Worm (Caenorhabditis elegans) whole organism, young adult: ENCODE results near the gene H03A11.13.

ENCODE experiments used
- D2030.7 ChIP-seq: fragments of 200-800 bp; sonication (Bioruptor generic); IDR thresholded peaks from 2 replicates; pipeline ENCODE4 v1.3.6; 2022; ENCODE audit warnings: missing genetic modification reagents, missing genetic modification characterization, missing compliant biosample characterization
- F37B4.10 ChIP-seq: fragments of 200-800 bp; sonication (Bioruptor generic); IDR thresholded peaks from 2 replicates; pipeline ENCODE4 v1.3.6; 2022; ENCODE audit warnings: missing genetic modification characterization, missing compliant biosample characterization
- F55B11.4 ChIP-seq: sonication (generic microtip); optimal IDR thresholded peaks from 2 replicates; lab custom pipeline; 2016; ENCODE audit warnings: missing compliant biosample characterization, missing genetic modification characterization, borderline replicate concordance; ENCODE audit not compliant: insufficient read depth
- F57A8.1 ChIP-seq: fragments of 200-800 bp; sonication (Bioruptor generic); optimal IDR thresholded peaks from 2 replicates; lab custom pipeline; 2018; ENCODE audit warnings: mild to moderate bottlenecking, missing genetic modification characterization, moderate library complexity, missing compliant biosample characterization
- K11D2.4 ChIP-seq: fragments of 200-800 bp; sonication (Bioruptor generic); IDR thresholded peaks from 2 replicates; pipeline ENCODE4 v1.3.6; 2022; ENCODE audit warnings: missing genetic modification reagents, missing genetic modification characterization, missing compliant biosample characterization
- T26A5.8 ChIP-seq: sonication (generic microtip); optimal IDR thresholded peaks from 2 replicates; lab custom pipeline; 2016; ENCODE audit warnings: missing genetic modification characterization, missing compliant biosample characterization
- Y56A3A.18 ChIP-seq: fragments of 200-800 bp; sonication (Bioruptor generic); IDR thresholded peaks from 2 replicates; pipeline ENCODE4 v1.3.6; 2022; ENCODE audit warnings: missing genetic modification reagents, missing genetic modification characterization, missing compliant biosample characterization
- Y67H2A.10 ChIP-seq: fragments of 200-800 bp; sonication (Bioruptor generic); conservative IDR thresholded peaks from 2 replicates; pipeline ENCODE4 v1.3.6; 2022; ENCODE audit warnings: missing genetic modification reagents, missing genetic modification characterization, missing compliant biosample characterization
- Y95B8A.8 ChIP-seq: fragments of 200-800 bp; sonication (Bioruptor generic); IDR thresholded peaks from 2 replicates; pipeline ENCODE4 v1.3.6; 2022; ENCODE audit warnings: missing genetic modification reagents, missing genetic modification characterization, missing compliant biosample characterization
- aptf-2 ChIP-seq: fragments of 200-800 bp; sonication (Bioruptor generic); conservative IDR thresholded peaks from 2 replicates; pipeline ENCODE4 v1.3.6; 2022; ENCODE audit warnings: missing genetic modification reagents, missing genetic modification characterization, missing compliant biosample characterization
- attf-5 ChIP-seq: fragments of 200-800 bp; sonication (Bioruptor generic); optimal IDR thresholded peaks from 2 replicates; lab custom pipeline; 2018; ENCODE audit warnings: mild to moderate bottlenecking, missing genetic modification characterization, missing compliant biosample characterization
- bed-2 ChIP-seq: fragments of 200-800 bp; sonication (Bioruptor generic); IDR thresholded peaks from 2 replicates; pipeline ENCODE4 v1.3.6; 2022; ENCODE audit warnings: missing genetic modification reagents, missing genetic modification characterization, missing compliant biosample characterization
- cebp-1 ChIP-seq, 2 experiments: fragments of 200-800 bp in 1 of 2; sonication (Bioruptor generic) in 1 of 2; sonication (generic microtip) in 1 of 2; IDR thresholded peaks in 1 of 2; optimal IDR thresholded peaks in 1 of 2; 2 replicates each; pipeline versions ENCODE4 v1.3.6 to Lab custom; 2017 to 2022; ENCODE audit warnings: missing compliant biosample characterization in 2 of 2, missing genetic modification characterization in 2 of 2, mild to moderate bottlenecking in 1 of 2, missing genetic modification reagents in 1 of 2, moderate library complexity in 1 of 2
- ceh-27 ChIP-seq: fragments of 200-800 bp; sonication (Bioruptor generic); optimal IDR thresholded peaks from 2 replicates; lab custom pipeline; 2018; ENCODE audit warnings: mild to moderate bottlenecking, missing genetic modification characterization, moderate library complexity, missing compliant biosample characterization
- ceh-40 ChIP-seq: fragments of 200-800 bp; sonication (Bioruptor generic); IDR thresholded peaks from 2 replicates; pipeline ENCODE4 v1.3.6; 2022; ENCODE audit warnings: missing genetic modification characterization, missing compliant biosample characterization
- ceh-91 ChIP-seq: fragments of 200-800 bp; sonication (Bioruptor generic); IDR thresholded peaks from 2 replicates; pipeline ENCODE4 v1.3.6; 2022; ENCODE audit warnings: missing genetic modification reagents, missing genetic modification characterization, missing compliant biosample characterization
- egl-18 ChIP-seq: fragments of 200-800 bp; sonication (Bioruptor generic); IDR thresholded peaks from 2 replicates; pipeline ENCODE4 v1.3.6; 2022; ENCODE audit warnings: missing genetic modification reagents, missing genetic modification characterization, missing compliant biosample characterization
- egl-44 ChIP-seq: fragments of 200-800 bp; sonication (Bioruptor generic); IDR thresholded peaks from 2 replicates; pipeline ENCODE4 v1.3.6; 2022; ENCODE audit warnings: missing genetic modification reagents, missing genetic modification characterization, missing compliant biosample characterization
- fkh-3 ChIP-seq: sonication (generic microtip); optimal IDR thresholded peaks from 2 replicates; lab custom pipeline; 2016; ENCODE audit warnings: mild to moderate bottlenecking, missing genetic modification characterization, missing compliant biosample characterization
- hlh-12 ChIP-seq: sonication (generic microtip); optimal IDR thresholded peaks from 2 replicates; lab custom pipeline; 2016; ENCODE audit warnings: missing genetic modification characterization, missing compliant biosample characterization
- hrde-1 ChIP-seq: sonication (generic microtip); optimal IDR thresholded peaks from 2 replicates; lab custom pipeline; 2016; ENCODE audit warnings: missing genetic modification characterization, mild to moderate bottlenecking, missing compliant biosample characterization, moderate library complexity, missing genotype, missing genetic modification reagents, borderline replicate concordance
- lsl-1 ChIP-seq: fragments of 200-800 bp; sonication (Bioruptor generic); optimal IDR thresholded peaks from 2 replicates; lab custom pipeline; 2018; ENCODE audit warnings: mild to moderate bottlenecking, missing genetic modification characterization, moderate library complexity, missing compliant biosample characterization
- lsy-27 ChIP-seq: sonication (generic microtip); optimal IDR thresholded peaks from 2 replicates; lab custom pipeline; 2017; ENCODE audit warnings: missing genetic modification characterization, mild to moderate bottlenecking, missing compliant biosample characterization, antibody characterized with exemption, missing genotype, borderline replicate concordance; ENCODE audit not compliant: insufficient read depth
- mcd-1 ChIP-seq: fragments of 200-800 bp; sonication (Bioruptor generic); IDR thresholded peaks from 2 replicates; pipeline ENCODE4 v1.3.6; 2022; ENCODE audit warnings: missing genetic modification reagents, missing genetic modification characterization, missing compliant biosample characterization
- mes-4 ChIP-seq: sonication (generic microtip); optimal IDR thresholded peaks from 2 replicates; lab custom pipeline; 2016; ENCODE audit warnings: missing genotype, missing genetic modification characterization, missing compliant biosample characterization
- nhr-27 ChIP-seq: fragments of 200-800 bp; sonication (Bioruptor generic); optimal IDR thresholded peaks from 2 replicates; lab custom pipeline; 2018; ENCODE audit warnings: mild to moderate bottlenecking, missing genetic modification characterization, moderate library complexity, missing compliant biosample characterization
- nhr-80 ChIP-seq: sonication (generic microtip); optimal IDR thresholded peaks from 2 replicates; lab custom pipeline; 2016; ENCODE audit warnings: missing genetic modification characterization, missing compliant biosample characterization
- repo-1 ChIP-seq: sonication (generic microtip); optimal IDR thresholded peaks from 2 replicates; lab custom pipeline; 2017; ENCODE audit warnings: mild to moderate bottlenecking, missing genetic modification characterization, missing compliant biosample characterization
- sea-2 ChIP-seq: fragments of 200-800 bp; sonication (Bioruptor generic); IDR thresholded peaks from 2 replicates; pipeline ENCODE4 v1.3.6; 2022; ENCODE audit warnings: missing genetic modification characterization, missing compliant biosample characterization
- snpc-1.1 ChIP-seq: sonication (generic microtip); optimal IDR thresholded peaks from 2 replicates; lab custom pipeline; 2017; ENCODE audit warnings: missing genetic modification characterization, mild to moderate bottlenecking, missing compliant biosample characterization, antibody characterized with exemption, moderate library complexity, missing genotype, missing genetic modification reagents; ENCODE audit not compliant: insufficient read depth
- snpc-1.3 ChIP-seq: sonication (generic microtip); optimal IDR thresholded peaks from 2 replicates; lab custom pipeline; 2017; ENCODE audit warnings: missing genetic modification characterization, mild to moderate bottlenecking, missing compliant biosample characterization, antibody characterized with exemption, moderate library complexity, missing genotype, missing genetic modification reagents; ENCODE audit not compliant: insufficient read depth
- snpc-3.4 ChIP-seq: sonication (generic microtip); optimal IDR thresholded peaks from 2 replicates; lab custom pipeline; 2017; ENCODE audit warnings: missing genetic modification characterization, mild to moderate bottlenecking, missing compliant biosample characterization, antibody characterized with exemption, moderate library complexity, missing genotype, missing genetic modification reagents
- snpc-4 ChIP-seq, 5 experiments: fragments of 150-350 bp in 1 of 5; sonication (generic microtip) in 4 of 5; optimal IDR thresholded peaks; 2 replicates each; lab custom pipeline; 2014 to 2018; ENCODE audit warnings: missing genetic modification characterization in 5 of 5, missing biosample characterization in 3 of 5, antibody characterized with exemption in 2 of 5, mild to moderate bottlenecking in 2 of 5, missing compliant biosample characterization in 2 of 5, missing genotype in 2 of 5, moderate library complexity in 2 of 5, missing genetic modification reagents in 1 of 5
- tbp1 ChIP-seq: fragments of 200-800 bp; sonication (Bioruptor generic); optimal IDR thresholded peaks from 2 replicates; lab custom pipeline; 2018; ENCODE audit warnings: mild to moderate bottlenecking, missing genetic modification characterization, missing compliant biosample characterization
- tbx-9 ChIP-seq: sonication (generic microtip); optimal IDR thresholded peaks from 2 replicates; lab custom pipeline; 2016; ENCODE audit warnings: borderline replicate concordance, missing genetic modification characterization, inconsistent platforms, missing compliant biosample characterization
- xnd-1 ChIP-seq: sonication (generic microtip); optimal IDR thresholded peaks from 2 replicates; lab custom pipeline; 2016; ENCODE audit warnings: missing genotype, missing genetic modification reagents, missing genetic modification characterization, missing compliant biosample characterization
- zfh-2 ChIP-seq: fragments of 200-800 bp; sonication (Bioruptor generic); conservative IDR thresholded peaks from 2 replicates; pipeline ENCODE4 v1.3.6; 2022; ENCODE audit warnings: missing genetic modification reagents, missing genetic modification characterization, missing compliant biosample characterization
- ztf-28 ChIP-seq: fragments of 200-800 bp; sonication (Bioruptor generic); IDR thresholded peaks from 2 replicates; pipeline ENCODE4 v1.3.6; 2022; ENCODE audit warnings: missing genetic modification reagents, missing genetic modification characterization, missing compliant biosample characterization

H03A11.13 gene

ce11 chrX:15188986-15189675, 23.9 kb downstream of the H03A11.13 start (continued):
- TF ChIP-seq snpc-4 (GFP tag; optimal IDR thresholded peaks at IDR 0.05; lab: Kevin White, UChicago): no peak
- TF ChIP-seq snpc-4 (tag; optimal IDR thresholded peaks at IDR 0.05; lab: Kevin White, UChicago): peak in 1 of 4 experiments; percentile 9
- TF ChIP-seq nhr-27 (tag; lab: Kevin White, UChicago): no peak
- TF ChIP-seq ceh-91 (GFP tag; lab: Robert Waterston, UW): no peak
- no peak for TF ChIP-seq F37B4.10 (GFP tag; lab: Robert Waterston, UW)
- TF ChIP-seq aptf-2 (GFP tag; lab: Robert Waterston, UW): no peak
- no peak for TF ChIP-seq hrde-1 (tag; lab: Kevin White, UChicago)
- TF ChIP-seq lsl-1 (GFP tag; lab: Kevin White, UChicago): no peak
- TF ChIP-seq K11D2.4 (GFP tag; lab: Robert Waterston, UW): peak; percentile 70; the same call in 1 of the 2 replicates
- no peak for TF ChIP-seq snpc-1.3 (tag; lab: Kevin White, UChicago)
- no peak for TF ChIP-seq tbx-9 (tag; lab: Kevin White, UChicago)
- no peak for TF ChIP-seq lsy-27
- no peak for TF ChIP-seq snpc-3.4
- no peak for TF ChIP-seq sea-2 (GFP tag; lab: Robert Waterston, UW)
- no peak for TF ChIP-seq xnd-1 (tag; lab: Kevin White, UChicago)
- peak; percentile 45 for TF ChIP-seq ceh-27 (GFP tag; lab: Kevin White, UChicago)
- no peak for TF ChIP-seq bed-2 (GFP tag; lab: Robert Waterston, UW)
- no peak for TF ChIP-seq Y67H2A.10 (GFP tag; lab: Robert Waterston, UW)
- no peak for TF ChIP-seq mes-4
- TF ChIP-seq mcd-1: peak; percentile 24; the same call in 1 of the 2 replicates
- TF ChIP-seq zfh-2 (GFP tag; lab: Robert Waterston, UW): peak; percentile 93
- TF ChIP-seq F57A8.1: no peak
- peak; percentile 23 for TF ChIP-seq attf-5 (GFP tag; lab: Kevin White, UChicago)
- no peak for TF ChIP-seq Y95B8A.8 (GFP tag; lab: Robert Waterston, UW)
- TF ChIP-seq nhr-80 (tag; lab: Kevin White, UChicago): no peak
- no peak for TF ChIP-seq ztf-28 (GFP tag; lab: Robert Waterston, UW)
- no peak for TF ChIP-seq fkh-3 (tag; lab: Kevin White, UChicago)
- no peak for TF ChIP-seq hlh-12 (tag; lab: Kevin White, UChicago)
- no peak for TF ChIP-seq repo-1 (tag; lab: Kevin White, UChicago)
- TF ChIP-seq Y56A3A.18 (GFP tag; lab: Robert Waterston, UW): no peak
- no peak for TF ChIP-seq egl-44 (GFP tag; lab: Robert Waterston, UW)
- TF ChIP-seq D2030.7 (GFP tag; lab: Robert Waterston, UW): no peak
- no peak for TF ChIP-seq tbp1 (GFP tag; lab: Kevin White, UChicago)
- TF ChIP-seq snpc-1.1 (tag; lab: Kevin White, UChicago): no peak
- no peak for TF ChIP-seq cebp-1 (GFP tag; IDR thresholded peaks at IDR 0.05; lab: Robert Waterston, UW)
- TF ChIP-seq cebp-1 (tag; optimal IDR thresholded peaks at IDR 0.05; lab: Kevin White, UChicago): peak; percentile 68

- no peak for TF ChIP-seq ceh-40 (GFP tag; lab: Robert Waterston, UW)
- TF ChIP-seq T26A5.8 (tag; lab: Kevin White, UChicago): no peak
- TF ChIP-seq F55B11.4 (tag; lab: Kevin White, UChicago): no peak
- TF ChIP-seq fkh-3 (tag; lab: Kevin White, UChicago): no peak
- no peak for TF ChIP-seq ceh-91 (GFP tag; lab: Robert Waterston, UW)
- no peak for TF ChIP-seq egl-18 (GFP tag; lab: Robert Waterston, UW)
Observed at ce11 chrX:15188510-15188909, 24.5 kb downstream of the H03A11.13 start.
